Worm (Caenorhabditis elegans) whole organism, mixed stage, embryonic: ENCODE measurements around the gene C25A8.2.

Experiments used
- M03D4.4 ChIP-seq: sonication (generic microtip); optimal IDR thresholded peaks from 2 replicates; lab custom pipeline; 2017; ENCODE audit warnings: mild to moderate bottlenecking, missing genetic modification characterization, missing compliant biosample characterization
- bed-3 ChIP-seq: fragments of 200-800 bp; sonication (Bioruptor generic); optimal IDR thresholded peaks from 3 replicates; lab custom pipeline; 2018; ENCODE audit warnings: mild to moderate bottlenecking, missing genetic modification characterization, moderate library complexity, missing compliant biosample characterization
- blmp-1 ChIP-seq: fragments of 150-350 bp; optimal IDR thresholded peaks from 2 replicates; lab custom pipeline; 2014; ENCODE audit warnings: missing biosample characterization, missing genetic modification characterization
- ceh-39 ChIP-seq: fragments of 150-350 bp; optimal IDR thresholded peaks from 2 replicates; lab custom pipeline; 2014; ENCODE audit warnings: missing biosample characterization, missing genetic modification characterization
- ceh-43 ChIP-seq: fragments of 200-800 bp; sonication (Bioruptor generic); optimal IDR thresholded peaks from 2 replicates; lab custom pipeline; 2018; ENCODE audit warnings: mild to moderate bottlenecking, missing genetic modification characterization, moderate library complexity, missing compliant biosample characterization
- ceh-83 ChIP-seq: fragments of 200-800 bp; sonication (Bioruptor generic); optimal IDR thresholded peaks from 2 replicates; lab custom pipeline; 2018; ENCODE audit warnings: mild to moderate bottlenecking, missing genetic modification characterization, missing compliant biosample characterization
- ces-1 ChIP-seq: fragments of 150-350 bp; optimal IDR thresholded peaks from 2 replicates; lab custom pipeline; 2014; ENCODE audit warnings: missing biosample characterization, missing genetic modification reagents, missing genetic modification characterization
- cnd-1 ChIP-seq: fragments of 200-800 bp; sonication (Bioruptor generic); optimal IDR thresholded peaks from 2 replicates; lab custom pipeline; 2018; ENCODE audit warnings: mild to moderate bottlenecking, missing genetic modification characterization, missing compliant biosample characterization
- drap-1 ChIP-seq: fragments of 200-800 bp; sonication (Bioruptor generic); optimal IDR thresholded peaks from 3 replicates; lab custom pipeline; 2018; ENCODE audit warnings: mild to moderate bottlenecking, missing genetic modification characterization, missing compliant biosample characterization
- elt-1 ChIP-seq: sonication (generic microtip); optimal IDR thresholded peaks from 2 replicates; lab custom pipeline; 2017; ENCODE audit warnings: missing genetic modification characterization, mild to moderate bottlenecking, missing compliant biosample characterization, antibody characterized with exemption, moderate library complexity, borderline replicate concordance; ENCODE audit not compliant: insufficient read depth
- elt-3 ChIP-seq: fragments of 150-350 bp; optimal IDR thresholded peaks from 2 replicates; lab custom pipeline; 2014; ENCODE audit warnings: missing biosample characterization, missing genetic modification characterization
- flh-1 ChIP-seq: fragments of 200-800 bp; sonication (Bioruptor generic); optimal IDR thresholded peaks from 2 replicates; lab custom pipeline; 2018; ENCODE audit warnings: mild to moderate bottlenecking, missing genetic modification characterization, moderate library complexity, missing compliant biosample characterization
- ham-2 ChIP-seq: fragments of 200-800 bp; sonication (Bioruptor generic); optimal IDR thresholded peaks from 2 replicates; lab custom pipeline; 2018; ENCODE audit warnings: mild to moderate bottlenecking, missing genetic modification characterization, missing compliant biosample characterization
- hlh-1 ChIP-seq: fragments of 150-350 bp; optimal IDR thresholded peaks from 2 replicates; lab custom pipeline; 2014; ENCODE audit warnings: missing biosample characterization, missing genetic modification reagents, missing genetic modification characterization
- lin-13 ChIP-seq: fragments of 150-350 bp; optimal IDR thresholded peaks from 2 replicates; lab custom pipeline; 2014; ENCODE audit warnings: missing biosample characterization, missing genetic modification characterization
- lin-32 ChIP-seq: fragments of 200-800 bp; sonication (Bioruptor generic); optimal IDR thresholded peaks from 2 replicates; lab custom pipeline; 2018; ENCODE audit warnings: mild to moderate bottlenecking, missing genetic modification characterization, missing compliant biosample characterization
- lsy-2 ChIP-seq: fragments of 150-350 bp; optimal IDR thresholded peaks from 2 replicates; lab custom pipeline; 2014; ENCODE audit warnings: missing biosample characterization, missing genetic modification characterization
- mab-5 ChIP-seq: fragments of 150-350 bp; optimal IDR thresholded peaks from 2 replicates; lab custom pipeline; 2014; ENCODE audit warnings: missing biosample characterization, missing genetic modification characterization
- mep-1 ChIP-seq: fragments of 150-350 bp; optimal IDR thresholded peaks from 2 replicates; lab custom pipeline; 2017; ENCODE audit warnings: missing biosample characterization, missing genetic modification reagents, missing genetic modification characterization, inconsistent platforms
- mls-2 ChIP-seq: sonication (generic microtip); optimal IDR thresholded peaks from 2 replicates; lab custom pipeline; 2016; ENCODE audit warnings: mild to moderate bottlenecking, missing genetic modification characterization, moderate library complexity, missing compliant biosample characterization
- nhr-12 ChIP-seq: fragments of 150-350 bp; optimal IDR thresholded peaks from 2 replicates; lab custom pipeline; 2014; ENCODE audit warnings: missing biosample characterization, missing genetic modification characterization
- nhr-2 ChIP-seq: fragments of 150-350 bp; optimal IDR thresholded peaks from 2 replicates; lab custom pipeline; 2014; ENCODE audit warnings: missing biosample characterization, missing genetic modification characterization
- nhr-237 ChIP-seq: fragments of 150-350 bp; optimal IDR thresholded peaks from 2 replicates; lab custom pipeline; 2014; ENCODE audit warnings: missing biosample characterization, missing genetic modification characterization
- nhr-28 ChIP-seq: fragments of 150-350 bp; optimal IDR thresholded peaks from 2 replicates; lab custom pipeline; 2014; ENCODE audit warnings: missing biosample characterization, missing genetic modification characterization
- nhr-76 ChIP-seq: sonication (generic microtip); optimal IDR thresholded peaks from 2 replicates; lab custom pipeline; 2017; ENCODE audit warnings: missing biosample characterization, missing genetic modification characterization
- pha-4 ChIP-seq: fragments of 150-350 bp; optimal IDR thresholded peaks from 2 replicates; lab custom pipeline; 2018; ENCODE audit warnings: missing biosample characterization, missing genetic modification reagents, missing genetic modification characterization
- sem-2 ChIP-seq: fragments of 200-800 bp; sonication (Bioruptor generic); optimal IDR thresholded peaks from 2 replicates; lab custom pipeline; 2018; ENCODE audit warnings: mild to moderate bottlenecking, missing genetic modification characterization, missing compliant biosample characterization
- snpc-4 ChIP-seq: fragments of 150-350 bp; optimal IDR thresholded peaks from 2 replicates; lab custom pipeline; 2014; ENCODE audit warnings: missing biosample characterization, missing genetic modification characterization
- sptf-1 ChIP-seq: sonication (generic microtip); optimal IDR thresholded peaks from 2 replicates; lab custom pipeline; 2017; ENCODE audit warnings: mild to moderate bottlenecking, missing genetic modification characterization, moderate library complexity, missing compliant biosample characterization
- tbx-8 ChIP-seq: fragments of 200-800 bp; sonication (Bioruptor generic); optimal IDR thresholded peaks from 2 replicates; lab custom pipeline; 2018; ENCODE audit warnings: mild to moderate bottlenecking, missing genetic modification characterization, moderate library complexity, missing compliant biosample characterization
- unc-120 ChIP-seq: sonication (generic microtip); optimal IDR thresholded peaks from 2 replicates; lab custom pipeline; 2017; ENCODE audit warnings: missing genetic modification characterization, missing compliant biosample characterization; ENCODE audit not compliant: poor library complexity, severe bottlenecking
- unc-39 ChIP-seq: fragments of 150-350 bp; optimal IDR thresholded peaks from 2 replicates; lab custom pipeline; 2014; ENCODE audit warnings: missing biosample characterization, missing genetic modification characterization
- unc-62 ChIP-seq: fragments of 150-350 bp; optimal IDR thresholded peaks from 2 replicates; lab custom pipeline; 2014; ENCODE audit warnings: missing biosample characterization, missing genetic modification reagents, missing genetic modification characterization
- zip-8 ChIP-seq: fragments of 150-350 bp; optimal IDR thresholded peaks from 2 replicates; lab custom pipeline; 2014; ENCODE audit warnings: missing biosample characterization, missing genetic modification characterization
- ztf-11 ChIP-seq: fragments of 150-350 bp; optimal IDR thresholded peaks from 2 replicates; lab custom pipeline; 2014; ENCODE audit warnings: missing biosample characterization, missing genetic modification characterization

The C25A8.2 gene

ce11 chrIV:7039476-7040261 lies 30.0 kb downstream of the C25A8.2 start, which contains the start of the genes cogc-2 and klp-18:
TSS of gene cogc-2 (minus strand) at chrIV:7039580.
TSS of gene klp-18 (plus strand) at chrIV:7040211.
- TF ChIP-seq tbx-8 (GFP tag; lab: Kevin White, UChicago) = no peak
- TF ChIP-seq ztf-11 (tag; lab: Kevin White, UChicago) = peak; percentile 65
- peak; percentile 75 for TF ChIP-seq lsy-2 (tag; lab: Kevin White, UChicago)
- peak; percentile 5 for TF ChIP-seq cnd-1 (tag; lab: Kevin White, UChicago)
- peak; percentile 24 for TF ChIP-seq ceh-39 (tag; lab: Kevin White, UChicago)
- peak; percentile 44 for TF ChIP-seq pha-4 (tag; lab: Kevin White, UChicago)
- TF ChIP-seq nhr-12 (tag; lab: Kevin White, UChicago) = no peak
- TF ChIP-seq mep-1 (tag; lab: Kevin White, UChicago) = peak; percentile 97
- TF ChIP-seq sem-2 (GFP tag; lab: Kevin White, UChicago) = peak; percentile 21
- TF ChIP-seq unc-62 (GFP tag; lab: Kevin White, UChicago) = no peak
- peak; percentile 69 for TF ChIP-seq M03D4.4 (tag; lab: Kevin White, UChicago)
- TF ChIP-seq snpc-4 = no peak
- TF ChIP-seq nhr-76 = peak; percentile 57
- no peak for TF ChIP-seq elt-3
- peak; percentile 75 for TF ChIP-seq drap-1 (GFP tag; lab: Kevin White, UChicago)
- peak; percentile 60 for TF ChIP-seq mab-5 (tag; lab: Kevin White, UChicago)
- TF ChIP-seq mls-2 (tag; lab: Kevin White, UChicago) = peak; percentile 75
- TF ChIP-seq hlh-1 (tag; lab: Kevin White, UChicago) = peak; percentile 73
- TF ChIP-seq zip-8 (tag; lab: Kevin White, UChicago) = no peak
- TF ChIP-seq nhr-2 = peak; percentile 43
- TF ChIP-seq bed-3 = peak; percentile 78
- no peak for TF ChIP-seq nhr-28 (tag; lab: Kevin White, UChicago)
- peak; percentile 24 for TF ChIP-seq unc-39 (tag; lab: Kevin White, UChicago)
- TF ChIP-seq ceh-83 (GFP tag; lab: Kevin White, UChicago) = no peak
- TF ChIP-seq lin-13 (tag; lab: Kevin White, UChicago) = peak; percentile 49
- TF ChIP-seq elt-1 = peak; percentile 45
- no peak for TF ChIP-seq flh-1 (GFP tag; lab: Kevin White, UChicago)
- peak; percentile 67 for TF ChIP-seq ces-1 (GFP tag; lab: Kevin White, UChicago)
- peak; percentile 19 for TF ChIP-seq lin-32 (GFP tag; lab: Kevin White, UChicago)
- TF ChIP-seq nhr-237 (tag; lab: Kevin White, UChicago) = peak; percentile 84
- peak; percentile 7 for TF ChIP-seq ham-2 (GFP tag; lab: Kevin White, UChicago)
- peak; percentile 61 for TF ChIP-seq ceh-43 (GFP tag; lab: Kevin White, UChicago)
- TF ChIP-seq blmp-1 (tag; lab: Kevin White, UChicago) = peak; percentile 60
- TF ChIP-seq unc-120 (tag; lab: Kevin White, UChicago) = peak; percentile 46
- TF ChIP-seq sptf-1 (tag; lab: Kevin White, UChicago) = peak; percentile 86

ce11 chrIV:7043430-7043829 lies 33.8 kb downstream of the C25A8.2 start:
- TF ChIP-seq unc-120 (tag; lab: Kevin White, UChicago) (no peak), lsy-2 (tag; lab: Kevin White, UChicago) (no peak), pha-4 (tag; lab: Kevin White, UChicago) (no peak), ceh-39 (tag; lab: Kevin White, UChicago) (no peak), nhr-2 (no peak), sem-2 (GFP tag; lab: Kevin White, UChicago) (no peak), M03D4.4 (tag; lab: Kevin White, UChicago) (no peak), nhr-76 (no peak)

ce11 chrIV:7044552-7045139 lies 35.0 kb downstream of the C25A8.2 start, which contains the start of gene tin-9.1:
TSS of gene tin-9.1 (minus strand) at chrIV:7044602.
- TF ChIP-seq unc-39 (tag; lab: Kevin White, UChicago) (no peak), unc-120 (tag; lab: Kevin White, UChicago) (no peak), snpc-4 (no peak), ceh-39 (tag; lab: Kevin White, UChicago) (no peak), ceh-83 (GFP tag; lab: Kevin White, UChicago) (no peak), drap-1 (GFP tag; lab: Kevin White, UChicago) (no peak), sem-2 (GFP tag; lab: Kevin White, UChicago) (no peak), lin-32 (GFP tag; lab: Kevin White, UChicago) (no peak), cnd-1 (tag; lab: Kevin White, UChicago) (no peak), elt-3 (no peak), pha-4 (tag; lab: Kevin White, UChicago) (peak; percentile 26), nhr-237 (tag; lab: Kevin White, UChicago) (no peak), M03D4.4 (tag; lab: Kevin White, UChicago) (no peak), mep-1 (tag; lab: Kevin White, UChicago) (peak; percentile 45), nhr-2 (no peak), elt-1 (no peak), unc-62 (GFP tag; lab: Kevin White, UChicago) (no peak), nhr-28 (tag; lab: Kevin White, UChicago) (no peak), mab-5 (tag; lab: Kevin White, UChicago) (no peak), ham-2 (GFP tag; lab: Kevin White, UChicago) (no peak), zip-8 (tag; lab: Kevin White, UChicago) (no peak), ztf-11 (tag; lab: Kevin White, UChicago) (no peak), lsy-2 (tag; lab: Kevin White, UChicago) (peak; percentile 69), nhr-76 (no peak), ceh-43 (GFP tag; lab: Kevin White, UChicago) (no peak), hlh-1 (tag; lab: Kevin White, UChicago) (no peak), lin-13 (tag; lab: Kevin White, UChicago) (peak; percentile 19), sptf-1 (tag; lab: Kevin White, UChicago) (no peak), nhr-12 (tag; lab: Kevin White, UChicago) (no peak), mls-2 (tag; lab: Kevin White, UChicago) (no peak), blmp-1 (tag; lab: Kevin White, UChicago) (no peak), bed-3 (no peak), flh-1 (GFP tag; lab: Kevin White, UChicago) (no peak), ces-1 (GFP tag; lab: Kevin White, UChicago) (peak; percentile 62), tbx-8 (GFP tag; lab: Kevin White, UChicago) (no peak)
